Fruit fly (Drosophila melanogaster) whole organism, embryonic: ENCODE measurements around the gene CG1638.

Experiments
- Aef1 ChIP-seq: fragments of 200-800 bp; sonication (Bioruptor generic); IDR thresholded peaks from 3 replicates; pipeline ENCODE4 v1.3.6; 2022; ENCODE audit warnings: missing biosample characterization, missing genetic modification characterization
- CG12155 ChIP-seq: fragments of 200-800 bp; sonication (Bioruptor generic); optimal IDR thresholded peaks from 3 replicates; lab custom pipeline; 2016; ENCODE audit warnings: missing biosample characterization, missing genetic modification characterization
- CG12744 ChIP-seq: fragments of 200-800 bp; sonication (Bioruptor generic); optimal IDR thresholded peaks from 2 replicates; lab custom pipeline; 2016; ENCODE audit warnings: missing biosample characterization, missing genetic modification characterization
- CG13123 ChIP-seq: fragments of 200-800 bp; sonication (Bioruptor generic); optimal IDR thresholded peaks from 2 replicates; lab custom pipeline; 2016; ENCODE audit warnings: missing biosample characterization, missing genetic modification characterization
- CG15073 ChIP-seq: fragments of 200-800 bp; sonication (Bioruptor generic); optimal IDR thresholded peaks from 2 replicates; lab custom pipeline; 2016; ENCODE audit warnings: missing biosample characterization, missing genetic modification characterization
- CG15696 ChIP-seq: fragments of 200-800 bp; sonication (Bioruptor generic); optimal IDR thresholded peaks from 2 replicates; lab custom pipeline; 2019; ENCODE audit warnings: missing biosample characterization, mild to moderate bottlenecking, missing genetic modification characterization, moderate library complexity
- CG1647 ChIP-seq: fragments of 200-800 bp; sonication (Bioruptor generic); optimal IDR thresholded peaks from 3 replicates; lab custom pipeline; 2016; ENCODE audit warnings: missing biosample characterization, missing genetic modification characterization
- CG2116 ChIP-seq: fragments of 200-800 bp; sonication (Bioruptor generic); optimal IDR thresholded peaks from 3 replicates; lab custom pipeline; 2018; ENCODE audit warnings: missing biosample characterization, mild to moderate bottlenecking, missing genetic modification characterization
- CG31224 ChIP-seq: fragments of 200-800 bp; sonication (Bioruptor generic); IDR thresholded peaks from 2 replicates; pipeline ENCODE4 v1.3.6; 2022; ENCODE audit warnings: missing biosample characterization, missing genetic modification characterization
- CG4424 ChIP-seq: fragments of 200-800 bp; sonication (Bioruptor generic); optimal IDR thresholded peaks from 3 replicates; lab custom pipeline; 2016; ENCODE audit warnings: missing biosample characterization, missing genetic modification characterization
- CG6683 ChIP-seq: fragments of 200-800 bp; sonication (Bioruptor generic); optimal IDR thresholded peaks from 2 replicates; lab custom pipeline; 2017; ENCODE audit warnings: missing biosample characterization, mild to moderate bottlenecking, missing genetic modification characterization, missing genetic modification reagents
- CG7839 ChIP-seq: fragments of 200-800 bp; sonication (Bioruptor generic); optimal IDR thresholded peaks from 3 replicates; lab custom pipeline; 2018; ENCODE audit warnings: missing biosample characterization, mild to moderate bottlenecking, missing genetic modification characterization, moderate library complexity
- CG8089 ChIP-seq: fragments of 200-800 bp; sonication (Bioruptor generic); optimal IDR thresholded peaks from 3 replicates; lab custom pipeline; 2016; ENCODE audit warnings: missing biosample characterization, missing genetic modification characterization
- CG8290 ChIP-seq, 3 experiments: fragments of 200-800 bp; sonication (Bioruptor generic); optimal IDR thresholded peaks; 2 replicates each; lab custom pipeline; 2016 to 2019; ENCODE audit warnings: missing biosample characterization in 3 of 3, missing genetic modification characterization in 3 of 3, mild to moderate bottlenecking in 2 of 3, moderate library complexity in 1 of 3
- CG9609 ChIP-seq: fragments of 200-800 bp; sonication (Bioruptor generic); optimal IDR thresholded peaks from 3 replicates; lab custom pipeline; 2016; ENCODE audit warnings: missing biosample characterization, missing genetic modification characterization
- CG9727 ChIP-seq: fragments of 200-800 bp; sonication (Bioruptor generic); optimal IDR thresholded peaks from 3 replicates; lab custom pipeline; 2017; ENCODE audit warnings: missing biosample characterization, mild to moderate bottlenecking, missing genetic modification characterization
- Eip74EF ChIP-seq, 2 experiments: fragments of 200-800 bp in 1 of 2; fragments of >200 bp in 1 of 2; sonication (Bioruptor generic) in 1 of 2; optimal IDR thresholded peaks; 2 replicates each; lab custom pipeline; 2017 to 2019; ENCODE audit warnings: missing biosample characterization in 2 of 2, missing genetic modification characterization in 2 of 2, mild to moderate bottlenecking in 1 of 2, moderate library complexity in 1 of 2
- Hr78 ChIP-seq, 2 experiments: fragments of 200-800 bp in 1 of 2; fragments of >200 bp in 1 of 2; sonication (Bioruptor generic) in 1 of 2; optimal IDR thresholded peaks; 2 replicates each; lab custom pipeline; 2017 to 2019; ENCODE audit warnings: missing biosample characterization in 2 of 2, missing genetic modification characterization in 2 of 2, mild to moderate bottlenecking in 1 of 2, moderate library complexity in 1 of 2
- Jarid2 ChIP-seq: fragments of 200-800 bp; sonication (Bioruptor generic); optimal IDR thresholded peaks from 3 replicates; lab custom pipeline; 2017; ENCODE audit warnings: mild to moderate bottlenecking, missing biosample characterization, missing genetic modification reagents, missing genetic modification characterization
- Mes4 ChIP-seq: fragments of 200-800 bp; sonication (Bioruptor generic); optimal IDR thresholded peaks from 2 replicates; lab custom pipeline; 2016; ENCODE audit warnings: missing biosample characterization, missing genetic modification characterization
- Sox100B ChIP-seq: fragments of 200-800 bp; sonication (Bioruptor generic); optimal IDR thresholded peaks from 3 replicates; lab custom pipeline; 2018; ENCODE audit warnings: missing biosample characterization, mild to moderate bottlenecking, missing genetic modification characterization
- Stat92E ChIP-seq, 3 experiments: fragments of >200 bp in 2 of 3; fragments of 200-800 bp in 1 of 3; sonication (Bioruptor generic) in 1 of 3; optimal IDR thresholded peaks; 2 replicates each; lab custom pipeline; 2017 to 2019; ENCODE audit warnings: missing biosample characterization in 3 of 3, missing genetic modification characterization in 3 of 3, mild to moderate bottlenecking in 1 of 3, moderate library complexity in 1 of 3
- Usf ChIP-seq: fragments of 200-800 bp; sonication (Bioruptor generic); optimal IDR thresholded peaks from 2 replicates; lab custom pipeline; 2017; ENCODE audit warnings: missing genotype, missing biosample characterization, missing genetic modification characterization
- Xrp1 ChIP-seq: fragments of 200-800 bp; sonication (Bioruptor generic); IDR thresholded peaks from 2 replicates; pipeline ENCODE4 v1.3.6; 2022; ENCODE audit warnings: missing biosample characterization, missing genetic modification characterization
- ash1 ChIP-seq: fragments of 200-800 bp; sonication (Bioruptor generic); optimal IDR thresholded peaks from 2 replicates; lab custom pipeline; 2018; ENCODE audit warnings: missing biosample characterization, mild to moderate bottlenecking, missing genetic modification characterization
- btn ChIP-seq: fragments of 200-800 bp; sonication (Bioruptor generic); optimal IDR thresholded peaks from 2 replicates; lab custom pipeline; 2016; ENCODE audit warnings: missing biosample characterization, missing genetic modification characterization
- chinmo ChIP-seq: fragments of 200-800 bp; sonication (Bioruptor generic); IDR thresholded peaks from 4 replicates; pipeline ENCODE4 v1.3.6; 2022; ENCODE audit warnings: missing biosample characterization, missing genetic modification characterization; ENCODE audit not compliant: partially characterized antibody
- ci ChIP-seq: fragments of 200-800 bp; sonication (Bioruptor generic); IDR thresholded peaks from 3 replicates; pipeline ENCODE4 v1.3.6; 2022; ENCODE audit warnings: missing biosample characterization, missing genetic modification characterization
- da ChIP-seq: fragments of 200-800 bp; sonication (Bioruptor generic); optimal IDR thresholded peaks from 2 replicates; lab custom pipeline; 2016; ENCODE audit warnings: missing biosample characterization, missing genetic modification characterization
- dysf ChIP-seq: fragments of 200-800 bp; sonication (Bioruptor generic); IDR thresholded peaks from 3 replicates; pipeline ENCODE4 v1.3.6; 2022; ENCODE audit warnings: missing biosample characterization, missing genetic modification characterization
- fd102C ChIP-seq: fragments of 200-800 bp; sonication (Bioruptor generic); optimal IDR thresholded peaks from 2 replicates; lab custom pipeline; 2018; ENCODE audit warnings: missing biosample characterization, mild to moderate bottlenecking, missing genetic modification characterization, moderate library complexity
- fu2 ChIP-seq: fragments of 200-800 bp; sonication (Bioruptor generic); optimal IDR thresholded peaks from 2 replicates; lab custom pipeline; 2016; ENCODE audit warnings: missing biosample characterization, missing genetic modification characterization
- gcm ChIP-seq: fragments of 200-800 bp; sonication (Bioruptor generic); optimal IDR thresholded peaks from 2 replicates; lab custom pipeline; 2019; ENCODE audit warnings: missing biosample characterization, mild to moderate bottlenecking, missing genetic modification characterization, moderate library complexity
- hbn ChIP-seq: fragments of 200-800 bp; sonication (Bioruptor generic); IDR thresholded peaks from 2 replicates; pipeline ENCODE4 v1.3.6; 2022; ENCODE audit warnings: missing biosample characterization, missing genetic modification characterization; ENCODE audit not compliant: partially characterized antibody
- hth ChIP-seq: fragments of >200 bp; optimal IDR thresholded peaks from 2 replicates; lab custom pipeline; 2017; ENCODE audit warnings: inconsistent platforms
- inv ChIP-seq: fragments of 200-800 bp; sonication (Bioruptor generic); IDR thresholded peaks from 2 replicates; pipeline ENCODE4 v1.3.6; 2022; ENCODE audit warnings: missing biosample characterization, missing genetic modification characterization; ENCODE audit not compliant: partially characterized antibody
- kay ChIP-seq: fragments of 200-800 bp; sonication (Bioruptor generic); optimal IDR thresholded peaks from 2 replicates; lab custom pipeline; 2016; ENCODE audit warnings: missing biosample characterization, missing genetic modification characterization
- org-1 ChIP-seq: fragments of 200-800 bp; sonication (Bioruptor generic); optimal IDR thresholded peaks from 2 replicates; lab custom pipeline; 2017; ENCODE audit warnings: missing biosample characterization, missing genetic modification characterization
- p53 ChIP-seq: fragments of 200-800 bp; sonication (Bioruptor generic); optimal IDR thresholded peaks from 2 replicates; lab custom pipeline; 2016; ENCODE audit warnings: missing biosample characterization, missing genetic modification characterization
- pfk ChIP-seq: fragments of 200-800 bp; sonication (Bioruptor generic); optimal IDR thresholded peaks from 2 replicates; lab custom pipeline; 2018; ENCODE audit warnings: missing biosample characterization, mild to moderate bottlenecking, missing genetic modification characterization, moderate library complexity
- pho ChIP-seq: fragments of 200-800 bp; sonication (Bioruptor generic); optimal IDR thresholded peaks from 2 replicates; lab custom pipeline; 2016; ENCODE audit warnings: missing biosample characterization, missing genetic modification characterization
- ranshi ChIP-seq: fragments of 200-800 bp; sonication (Bioruptor generic); IDR thresholded peaks from 2 replicates; pipeline ENCODE4 v1.3.6; 2022; ENCODE audit warnings: missing biosample characterization, missing genetic modification characterization
- sug ChIP-seq: fragments of 200-800 bp; optimal IDR thresholded peaks from 2 replicates; lab custom pipeline; 2019; ENCODE audit warnings: missing biosample characterization, mild to moderate bottlenecking, missing genetic modification characterization, moderate library complexity
- trem ChIP-seq: fragments of 200-800 bp; optimal IDR thresholded peaks from 3 replicates; lab custom pipeline; 2019; ENCODE audit warnings: missing biosample characterization, mild to moderate bottlenecking, missing genetic modification characterization, moderate library complexity
- vvl ChIP-seq: fragments of 200-800 bp; sonication (Bioruptor generic); IDR thresholded peaks from 2 replicates; pipeline ENCODE4 v1.3.6; 2022; ENCODE audit warnings: missing biosample characterization, missing genetic modification characterization
- zen ChIP-seq: fragments of 200-800 bp; sonication (Bioruptor generic); optimal IDR thresholded peaks from 3 replicates; lab custom pipeline; 2018; ENCODE audit warnings: missing biosample characterization, mild to moderate bottlenecking, missing genetic modification characterization, moderate library complexity

The CG1638 gene

DNA sequence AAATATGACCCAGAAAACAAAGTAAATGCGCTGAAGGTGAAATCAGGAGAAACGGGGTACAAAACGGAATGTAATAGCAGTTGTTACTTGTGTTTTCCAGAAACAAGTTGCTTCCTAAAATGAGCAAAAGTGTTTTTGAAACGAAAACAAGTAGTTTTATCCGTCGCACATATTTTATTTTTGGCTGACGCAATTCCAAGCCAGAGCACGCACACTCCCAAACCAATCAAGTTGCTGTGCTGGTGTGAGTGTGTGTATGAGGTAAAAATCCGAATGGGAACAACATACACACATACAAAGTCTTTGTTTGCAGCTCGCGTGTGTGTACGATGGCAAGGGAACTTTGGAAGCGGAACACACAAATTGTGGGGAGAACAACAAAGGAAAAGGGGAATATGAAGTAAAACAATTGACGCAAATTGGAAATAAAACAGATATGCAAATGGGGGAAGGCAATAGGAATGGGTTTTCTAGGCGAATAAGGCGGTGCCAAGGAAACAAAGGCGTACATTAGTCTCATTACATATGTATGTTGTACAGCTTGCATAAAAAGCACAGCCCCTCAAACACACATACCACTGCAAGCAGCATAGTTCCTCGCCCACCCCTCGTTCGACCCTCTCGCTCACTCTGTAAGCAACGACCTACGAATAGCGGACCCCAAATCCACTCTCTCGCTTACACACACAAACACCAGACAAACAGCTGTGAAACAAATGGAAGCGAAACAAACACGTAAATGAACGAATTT is 18.2 kb downstream of the CG1638 start (continued):
- TF ChIP-seq CG7839: no peak
- no peak for TF ChIP-seq zen
- peak; percentile 9 for TF ChIP-seq CG9609 (GFP tag; lab: Kevin White, UChicago)
- TF ChIP-seq Stat92E (GFP tag; optimal IDR thresholded peaks at IDR 0.05; lab: Kevin White, UChicago): peak in 1 of 3 experiments; percentile 86
- TF ChIP-seq vvl: no peak
- no peak for TF ChIP-seq Sox100B (GFP tag; lab: Kevin White, UChicago)
- TF ChIP-seq dysf (GFP tag; lab: Robert Waterston, UW): no peak
- peak; percentile 30 for TF ChIP-seq sug (tag; lab: Kevin White, UChicago)
- TF ChIP-seq hbn (GFP tag; lab: Robert Waterston, UW): no peak
- TF ChIP-seq Mes4 (GFP tag; lab: Kevin White, UChicago): no peak

DNA sequence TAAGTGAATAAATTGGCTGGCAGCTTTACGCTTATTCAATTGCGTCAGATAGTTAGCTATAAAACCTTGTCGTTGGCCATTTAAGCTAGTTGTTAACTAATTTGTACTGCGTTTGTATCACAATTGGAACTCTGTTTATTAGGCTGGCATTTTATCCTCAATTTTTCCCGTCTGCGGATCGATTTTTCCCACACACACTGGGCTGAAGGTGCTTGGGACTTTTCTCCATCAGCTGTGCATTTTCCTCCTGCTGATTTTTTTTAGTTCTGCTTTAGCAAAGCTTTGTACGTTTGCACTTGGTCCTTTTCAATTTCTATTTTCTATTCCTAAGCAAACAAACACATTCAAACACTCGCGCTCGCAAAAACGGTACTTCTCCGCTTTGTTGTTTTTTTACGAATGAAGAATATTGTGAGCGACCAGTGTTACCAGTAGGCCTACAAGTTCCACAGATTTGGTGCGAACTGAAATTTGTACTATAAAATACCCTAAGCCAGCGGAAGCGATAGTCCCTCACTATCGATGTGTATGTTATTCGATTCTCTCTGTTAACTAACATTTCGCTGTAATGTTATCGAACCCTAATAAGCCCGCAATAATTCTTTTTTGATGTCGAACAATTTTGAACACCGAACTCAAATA is 19.2 kb downstream of the CG1638 start:
- TF ChIP-seq Usf (GFP tag; lab: Kevin White, UChicago) (no peak), pfk (GFP tag; lab: Kevin White, UChicago) (peak; percentile 80), Xrp1 (GFP tag; lab: Robert Waterston, UW) (no peak), CG12744 (GFP tag; lab: Kevin White, UChicago) (peak; percentile 17), CG1647 (GFP tag; lab: Kevin White, UChicago) (peak; percentile 5), CG12155 (peak; percentile 18), CG9727 (GFP tag; lab: Kevin White, UChicago) (no peak), Hr78 (GFP tag; optimal IDR thresholded peaks at IDR 0.05; lab: Kevin White, UChicago) (no peak), CG6683 (GFP tag; lab: Kevin White, UChicago) (no peak), CG13123 (GFP tag; lab: Kevin White, UChicago) (no peak), CG8089 (GFP tag; lab: Kevin White, UChicago) (peak; percentile 12), trem (tag; lab: Kevin White, UChicago) (peak; percentile 77), p53 (GFP tag; lab: Kevin White, UChicago) (peak; percentile 8), Eip74EF (GFP tag; optimal IDR thresholded peaks at IDR 0.05; lab: Kevin White, UChicago) (no peak), fu2 (no peak), pho (peak; percentile 21), ci (GFP tag; lab: Robert Waterston, UW) (no peak), inv (GFP tag; lab: Robert Waterston, UW) (no peak), chinmo (no peak), gcm (peak; percentile 21), CG4424 (GFP tag; lab: Kevin White, UChicago) (peak; percentile 1), CG8290 (GFP tag; optimal IDR thresholded peaks at IDR 0.05; lab: Kevin White, UChicago) (no peak), CG8290 (tag; optimal IDR thresholded peaks at IDR 0.05; lab: Kevin White, UChicago) (peak in 1 of 2 experiments; percentile 75), ranshi (GFP tag; lab: Robert Waterston, UW) (no peak), hth (no peak), CG15696 (tag; lab: Kevin White, UChicago) (peak; percentile 5), CG31224 (no peak), Aef1 (GFP tag; lab: Robert Waterston, UW) (no peak), kay (GFP tag; lab: Kevin White, UChicago) (no peak), Sox100B (GFP tag; lab: Kevin White, UChicago) (no peak), ash1 (peak; percentile 27), btn (GFP tag; lab: Kevin White, UChicago) (no peak), fd102C (GFP tag; lab: Kevin White, UChicago) (no peak), CG2116 (peak; percentile 76), org-1 (no peak), Mes4 (GFP tag; lab: Kevin White, UChicago) (peak; percentile 17), CG15073 (no peak), Jarid2 (GFP tag; lab: Kevin White, UChicago) (peak; percentile 77), da (GFP tag; lab: Kevin White, UChicago) (no peak)
